Fruit fly (Drosophila melanogaster) whole organism, adult: Measurements from ENCODE around the gene CG14072.

Experiments used
- CG12768 ChIP-seq: fragments of 200-800 bp; sonication (Bioruptor generic); optimal IDR thresholded peaks from 2 replicates; lab custom pipeline; 2017; ENCODE audit warnings: missing biosample characterization, missing genetic modification characterization, mild to moderate bottlenecking, moderate library complexity, missing genetic modification reagents
- CG1620 ChIP-seq: fragments of 200-800 bp; sonication (Bioruptor generic); optimal IDR thresholded peaks from 2 replicates; lab custom pipeline; 2016; ENCODE audit warnings: missing biosample characterization, missing genetic modification characterization
- CG33017 ChIP-seq: fragments of 200-800 bp; sonication (Bioruptor generic); optimal IDR thresholded peaks from 2 replicates; lab custom pipeline; 2018; ENCODE audit warnings: missing biosample characterization, mild to moderate bottlenecking, missing genetic modification characterization, moderate library complexity
- CG5204 ChIP-seq: fragments of 200-800 bp; sonication (Bioruptor generic); optimal IDR thresholded peaks from 2 replicates; lab custom pipeline; 2016; ENCODE audit warnings: missing biosample characterization, missing genetic modification characterization
- CG7101 ChIP-seq: fragments of 200-800 bp; sonication (Bioruptor generic); optimal IDR thresholded peaks from 2 replicates; lab custom pipeline; 2018; ENCODE audit warnings: missing biosample characterization, mild to moderate bottlenecking, missing genetic modification characterization, moderate library complexity
- Crg-1 ChIP-seq: fragments of 200-800 bp; sonication (Bioruptor generic); optimal IDR thresholded peaks from 2 replicates; lab custom pipeline; 2016; ENCODE audit warnings: missing biosample characterization, missing genetic modification characterization
- Hr96 ChIP-seq: fragments of 200-800 bp; sonication (Bioruptor generic); optimal IDR thresholded peaks from 2 replicates; lab custom pipeline; 2016; ENCODE audit warnings: missing biosample characterization, missing genetic modification characterization

DNA sequence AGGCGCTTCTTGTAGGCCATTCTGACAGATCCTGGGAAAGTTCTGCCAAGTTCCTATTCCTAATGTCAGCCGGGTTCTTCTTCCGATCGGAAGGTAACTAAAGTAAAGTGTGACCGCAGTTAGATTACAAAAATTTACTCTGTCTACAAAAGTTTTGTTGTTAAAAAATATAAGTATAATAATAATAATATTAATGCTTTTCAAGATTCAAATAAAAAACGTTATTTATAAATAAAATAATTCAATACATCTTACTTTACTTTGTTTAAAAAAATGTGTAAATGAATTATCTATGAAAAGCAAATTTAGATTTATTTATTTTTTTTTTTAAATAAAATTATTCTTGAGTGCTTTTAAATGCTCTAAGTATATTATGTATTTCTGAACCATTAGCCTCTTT lies 38.7 kb downstream of the CG14072 start, which contains the start of gene abo:
- TF ChIP-seq CG7101 (tag; lab: Kevin White, UChicago) = no peak
- no peak for TF ChIP-seq CG1620 (GFP tag; lab: Kevin White, UChicago)
- no peak for TF ChIP-seq Crg-1 (GFP tag; lab: Kevin White, UChicago)
- no peak for TF ChIP-seq CG5204 (GFP tag; lab: Kevin White, UChicago)
- no peak for TF ChIP-seq CG12768 (GFP tag; lab: Kevin White, UChicago)
- TF ChIP-seq Hr96 (GFP tag; lab: Kevin White, UChicago) = no peak
- TF ChIP-seq CG33017 (tag; lab: Kevin White, UChicago) = no peak
